Worm (Caenorhabditis elegans): Measurements from ENCODE around the gene F47B8.10.

Gene F47B8.10

ce11 chrV:14333116-14333515 lies 8.7 kb upstream of the F47B8.10 start, which contains the start of gene srm-4:
TSS of gene srm-4 (plus strand) at chrV:14333416.
- TF ChIP-seq blmp-1 (tag; optimal IDR thresholded peaks at IDR 0.05; ENCODE audit: insufficient read depth): no peak
- TF ChIP-seq lin-39 (tag; optimal IDR thresholded peaks at IDR 0.05): no peak
- no peak for TF ChIP-seq sma-3 (GFP tag; optimal IDR thresholded peaks at IDR 0.05)
- no peak for TF ChIP-seq ztf-1 (GFP tag; conservative IDR thresholded peaks at IDR 0.05)
- TF ChIP-seq ztf-4 (tag; optimal IDR thresholded peaks at IDR 0.05): no peak
- no peak for TF ChIP-seq R02D3.7 (tag; optimal IDR thresholded peaks at IDR 0.05)
- TF ChIP-seq unc-39 (tag; optimal IDR thresholded peaks at IDR 0.05): no peak
- TF ChIP-seq ZK546.5 (tag; optimal IDR thresholded peaks at IDR 0.05): no peak
- no peak for TF ChIP-seq lsy-2 (tag; optimal IDR thresholded peaks at IDR 0.05)
- no peak for TF ChIP-seq unc-55 (GFP tag; optimal IDR thresholded peaks at IDR 0.05)
- no peak for TF ChIP-seq nhr-129 (tag; optimal IDR thresholded peaks at IDR 0.05)
- TF ChIP-seq alr-1 (tag; optimal IDR thresholded peaks at IDR 0.05): no peak

- TF ChIP-seq blmp-1 (tag; optimal IDR thresholded peaks at IDR 0.05; ENCODE audit: insufficient read depth) (no peak), nhr-237 (tag; optimal IDR thresholded peaks at IDR 0.05) (no peak), nhr-129 (tag; optimal IDR thresholded peaks at IDR 0.05) (no peak), nhr-25 (tag; optimal IDR thresholded peaks at IDR 0.05) (no peak), mdl-1 (tag; optimal IDR thresholded peaks at IDR 0.05) (no peak), gmeb-1 (tag; optimal IDR thresholded peaks at IDR 0.05) (no peak)
Observed at ce11 chrV:14334901-14335300, 6.9 kb upstream of the F47B8.10 start, which contains the start of gene srm-5. TSS of gene srm-5 (plus strand) at chrV:14335201.

- TF ChIP-seq sma-3 (GFP tag; optimal IDR thresholded peaks at IDR 0.05) (no peak), ztf-11 (tag; optimal IDR thresholded peaks at IDR 0.05) (no peak), elt-3 (tag; optimal IDR thresholded peaks at IDR 0.05) (no peak), aly-2 (tag; optimal IDR thresholded peaks at IDR 0.05) (no peak), lin-39 (tag; optimal IDR thresholded peaks at IDR 0.05) (no peak), ceh-82 (tag; optimal IDR thresholded peaks at IDR 0.05) (no peak), lin-11 (tag; optimal IDR thresholded peaks at IDR 0.05) (no peak)
Observed at ce11 chrV:14336655-14337054, 5.1 kb upstream of the F47B8.10 start, which contains the start of gene srm-6. TSS of gene srm-6 (plus strand) at chrV:14336955.

DNA sequence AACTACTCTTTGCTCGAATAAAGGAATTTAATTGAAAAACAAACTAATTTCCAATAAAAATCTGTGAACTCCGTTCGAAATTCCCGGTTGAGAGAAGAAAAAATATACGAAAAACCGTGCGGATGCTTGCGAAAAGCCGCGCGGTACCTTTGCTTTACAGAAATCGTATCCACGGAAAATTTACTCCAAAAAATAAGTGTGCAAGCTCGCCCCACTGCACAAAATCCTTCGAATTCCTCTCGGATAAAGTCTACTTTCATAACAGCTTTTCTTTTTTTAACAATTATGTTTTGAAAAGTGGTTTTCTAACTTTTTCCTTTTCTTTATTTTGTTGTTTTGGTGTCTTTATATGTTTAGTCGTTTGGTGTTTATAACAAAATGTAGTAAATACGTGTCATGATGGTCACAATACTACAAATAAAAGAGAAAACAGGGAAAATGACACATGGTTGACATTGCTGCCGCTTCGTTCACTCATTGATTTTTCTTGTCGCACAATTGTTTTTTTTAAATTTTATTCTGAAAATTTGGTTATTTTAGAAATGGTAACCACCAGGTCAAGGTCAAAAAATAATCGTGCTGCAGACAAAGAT lies 5.6 kb downstream of the F47B8.10 start, which contains the start of gene cept-2:
Gene cept-2 (plus strand): TSS at position 533 of the 593 bp plus-strand sequence.
- TF ChIP-seq skn-1 (tag; optimal IDR thresholded peaks at IDR 0.05) (peak; percentile 86), nhr-23 (tag; optimal IDR thresholded peaks at IDR 0.05) (no peak), zag-1 (tag; optimal IDR thresholded peaks at IDR 0.05) (peak; percentile 56), lsy-2 (tag; optimal IDR thresholded peaks at IDR 0.05) (peak; percentile 80 to 96), Y55F3AM.14 (GFP tag; optimal IDR thresholded peaks at IDR 0.05) (peak; percentile 12), nhr-237 (tag; optimal IDR thresholded peaks at IDR 0.05) (no peak), nhr-6 (tag; optimal IDR thresholded peaks at IDR 0.05) (no peak), sma-9 (GFP tag; optimal IDR thresholded peaks at IDR 0.05) (peak; percentile 94), sma-9 (tag; optimal IDR thresholded peaks at IDR 0.05) (no peak), lin-13 (GFP tag; optimal IDR thresholded peaks at IDR 0.05) (peak; percentile 94), gmeb-1 (tag; optimal IDR thresholded peaks at IDR 0.05) (peak; percentile 88), C34F6.9 (tag; optimal IDR thresholded peaks at IDR 0.05) (peak; percentile 97), R02D3.7 (tag; optimal IDR thresholded peaks at IDR 0.05) (peak; percentile 30), fos-1 (tag; optimal IDR thresholded peaks at IDR 0.05) (peak; percentile 76), nhr-10 (tag; optimal IDR thresholded peaks at IDR 0.05) (no peak), unc-39 (tag; optimal IDR thresholded peaks at IDR 0.05) (no peak), egl-27 (tag; optimal IDR thresholded peaks at IDR 0.05) (peak; percentile 72), elt-1 (tag; optimal IDR thresholded peaks at IDR 0.05) (no peak), ceh-16 (tag; optimal IDR thresholded peaks at IDR 0.05) (peak; percentile 64), nhr-25 (tag; optimal IDR thresholded peaks at IDR 0.05) (no peak), mbf-1 (tag; optimal IDR thresholded peaks at IDR 0.05) (no peak), alr-1 (tag; optimal IDR thresholded peaks at IDR 0.05) (no peak), ZK546.5 (tag; optimal IDR thresholded peaks at IDR 0.05) (peak; percentile 29), lin-11 (tag; optimal IDR thresholded peaks at IDR 0.05) (peak; percentile 96), unc-62 (GFP tag; optimal IDR thresholded peaks at IDR 0.05) (no peak), nhr-12 (tag; optimal IDR thresholded peaks at IDR 0.05) (no peak), ceh-82 (tag; optimal IDR thresholded peaks at IDR 0.05) (peak; percentile 75), F13H6.1 (tag; optimal IDR thresholded peaks at IDR 0.05) (peak; percentile 93), snpc-4 (tag; optimal IDR thresholded peaks at IDR 0.05) (peak; percentile 87), unc-55 (GFP tag; optimal IDR thresholded peaks at IDR 0.05) (peak; percentile 100), sma-3 (GFP tag; optimal IDR thresholded peaks at IDR 0.05) (peak; percentile 95), peb-1 (tag; optimal IDR thresholded peaks at IDR 0.05) (no peak), sem-4 (tag; optimal IDR thresholded peaks at IDR 0.05) (peak; percentile 95), ama-1 (optimal IDR thresholded peaks at IDR 0.05) (peak; percentile 53), mdl-1 (tag; optimal IDR thresholded peaks at IDR 0.05) (peak in 1 of 2 experiments; percentile 46), nhr-21 (tag; optimal IDR thresholded peaks at IDR 0.05) (peak; percentile 91), ztf-11 (tag; optimal IDR thresholded peaks at IDR 0.05) (no peak), ztf-1 (GFP tag; conservative IDR thresholded peaks at IDR 0.05) (no peak), ztf-4 (tag; optimal IDR thresholded peaks at IDR 0.05) (peak; percentile 85), nhr-77 (tag; optimal IDR thresholded peaks at IDR 0.05) (peak; percentile 66)
